Worm (Caenorhabditis elegans): ENCODE data around the gene spas-1.

DNA sequence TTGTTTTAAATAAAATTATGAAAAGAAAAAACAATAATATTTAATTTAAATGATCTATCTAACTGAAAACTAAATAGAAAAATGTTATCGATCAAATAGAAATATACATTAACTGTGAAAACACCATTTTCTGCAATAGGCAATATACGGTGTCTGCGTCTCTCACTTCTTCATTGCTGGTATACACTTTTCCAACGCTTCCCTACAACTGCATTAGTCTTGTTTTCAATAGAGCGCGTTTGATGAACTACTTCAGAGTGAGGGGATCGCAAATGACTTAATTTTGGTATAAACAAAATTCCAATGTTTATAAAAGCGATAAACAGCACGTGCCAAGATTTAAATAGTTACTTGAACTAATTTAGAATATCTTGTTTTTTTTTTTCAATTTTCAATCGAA is 36.9 kb downstream of the spas-1 start:
- TF ChIP-seq him-1 (tag; optimal IDR thresholded peaks at IDR 0.05) (no peak), dao-5 (tag; optimal IDR thresholded peaks at IDR 0.05) (no peak)
